Fruit fly (Drosophila melanogaster): ENCODE measurements around the gene naz.

dm6 chr3R:18292371-18292770 lies 36.4 kb downstream of the naz start:
- TF ChIP-seq usp (GFP tag; optimal IDR thresholded peaks at IDR 0.05) (no peak), psq (GFP tag; optimal IDR thresholded peaks at IDR 0.05) (no peak), CrebA (GFP tag; optimal IDR thresholded peaks at IDR 0.05; ENCODE audit: borderline replicate concordance) (no peak), Hr83 (GFP tag; optimal IDR thresholded peaks at IDR 0.05; ENCODE audit: poor library complexity, severe bottlenecking) (no peak)
